Worm (Caenorhabditis elegans): Measurements from ENCODE around the gene zig-13.

DNA sequence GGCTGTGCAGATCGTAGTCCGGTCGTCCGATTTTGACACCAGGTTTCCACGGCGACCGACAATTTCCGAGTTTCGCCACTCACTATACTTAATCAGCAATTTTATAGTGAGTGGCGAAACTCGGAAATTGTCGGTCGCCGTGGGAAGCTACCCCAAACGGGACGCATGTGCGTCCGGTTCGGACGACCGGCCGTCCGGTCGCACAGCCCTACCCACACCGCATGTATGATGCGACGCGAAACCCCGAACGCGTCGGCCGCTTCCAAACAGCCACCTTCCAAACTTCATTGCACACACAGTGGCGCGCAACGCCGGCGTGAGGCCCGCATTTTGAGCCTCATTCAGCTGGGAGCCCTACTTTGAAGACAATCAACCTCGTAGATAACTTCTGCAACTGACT lies 5.5 kb downstream of the zig-13 start:
- TF ChIP-seq ces-1 (GFP tag; optimal IDR thresholded peaks at IDR 0.05): no peak
- TF ChIP-seq unc-39 (tag; optimal IDR thresholded peaks at IDR 0.05): no peak
- TF ChIP-seq flh-1 (GFP tag; optimal IDR thresholded peaks at IDR 0.05): no peak
- TF ChIP-seq ham-2 (GFP tag; optimal IDR thresholded peaks at IDR 0.05): no peak
- no peak for TF ChIP-seq nhr-237 (tag; optimal IDR thresholded peaks at IDR 0.05)
- TF ChIP-seq snpc-4 (tag; optimal IDR thresholded peaks at IDR 0.05): no peak
- TF ChIP-seq ceh-39 (tag; optimal IDR thresholded peaks at IDR 0.05): no peak
- TF ChIP-seq ztf-11 (tag; optimal IDR thresholded peaks at IDR 0.05): no peak
- TF ChIP-seq mab-5 (tag; optimal IDR thresholded peaks at IDR 0.05): no peak
- TF ChIP-seq nhr-2 (tag; optimal IDR thresholded peaks at IDR 0.05): no peak
- TF ChIP-seq blmp-1 (tag; optimal IDR thresholded peaks at IDR 0.05): no peak
- no peak for TF ChIP-seq zip-8 (tag; optimal IDR thresholded peaks at IDR 0.05)
- no peak for TF ChIP-seq unc-62 (GFP tag; optimal IDR thresholded peaks at IDR 0.05)
